Fruit fly (Drosophila melanogaster) whole organism, embryonic: ENCODE measurements around the gene fzy.

ENCODE experiments used
- Bdp1 ChIP-seq: fragments of 200-800 bp; sonication (Bioruptor generic); optimal IDR thresholded peaks from 3 replicates; lab custom pipeline; 2016; ENCODE audit warnings: missing biosample characterization, missing genetic modification characterization
- CG10267 ChIP-seq: fragments of 200-800 bp; sonication (Bioruptor generic); optimal IDR thresholded peaks from 2 replicates; lab custom pipeline; 2018; ENCODE audit warnings: missing biosample characterization, mild to moderate bottlenecking, missing genetic modification characterization, moderate library complexity
- CG10462 ChIP-seq: fragments of 200-800 bp; sonication (Bioruptor generic); optimal IDR thresholded peaks from 2 replicates; lab custom pipeline; 2016; ENCODE audit warnings: missing biosample characterization, missing genetic modification characterization
- CG10565 ChIP-seq: fragments of 200-800 bp; sonication (Bioruptor generic); optimal IDR thresholded peaks from 3 replicates; lab custom pipeline; 2016; ENCODE audit warnings: missing biosample characterization, mild to moderate bottlenecking, missing genetic modification characterization
- CG10979 ChIP-seq: fragments of 200-800 bp; sonication (Bioruptor generic); optimal IDR thresholded peaks from 2 replicates; lab custom pipeline; 2018; ENCODE audit warnings: missing biosample characterization, mild to moderate bottlenecking, missing genetic modification characterization, moderate library complexity
- CG11398 ChIP-seq: fragments of 200-800 bp; sonication (Bioruptor generic); optimal IDR thresholded peaks from 2 replicates; lab custom pipeline; 2016; ENCODE audit warnings: missing biosample characterization, missing genetic modification characterization
- CG11456 ChIP-seq: fragments of 200-800 bp; sonication (Bioruptor generic); IDR thresholded peaks from 3 replicates; pipeline ENCODE4 v1.3.6; 2022; ENCODE audit warnings: missing biosample characterization, missing genetic modification characterization
- CG12942 ChIP-seq: fragments of 200-800 bp; sonication (Bioruptor generic); optimal IDR thresholded peaks from 3 replicates; lab custom pipeline; 2016; ENCODE audit warnings: missing biosample characterization, missing genetic modification characterization
- CG13123 ChIP-seq: fragments of 200-800 bp; sonication (Bioruptor generic); optimal IDR thresholded peaks from 2 replicates; lab custom pipeline; 2016; ENCODE audit warnings: missing biosample characterization, missing genetic modification characterization
- CG14710 ChIP-seq: fragments of 200-800 bp; sonication (Bioruptor generic); optimal IDR thresholded peaks from 3 replicates; lab custom pipeline; 2019; ENCODE audit warnings: missing biosample characterization, mild to moderate bottlenecking, missing genetic modification characterization, moderate library complexity
- CG17328 ChIP-seq: fragments of 200-800 bp; sonication (Bioruptor generic); IDR thresholded peaks from 2 replicates; pipeline ENCODE4 v1.3.6; 2022; ENCODE audit warnings: missing biosample characterization, missing genetic modification characterization
- CG17568 ChIP-seq: fragments of 200-800 bp; sonication (Bioruptor generic); optimal IDR thresholded peaks from 2 replicates; lab custom pipeline; 2018; ENCODE audit warnings: missing biosample characterization, mild to moderate bottlenecking, missing genetic modification characterization, moderate library complexity
- CG2678 ChIP-seq: fragments of 200-800 bp; sonication (Bioruptor generic); optimal IDR thresholded peaks from 3 replicates; lab custom pipeline; 2019; ENCODE audit warnings: missing biosample characterization, mild to moderate bottlenecking, missing genetic modification characterization, moderate library complexity
- CG31365 ChIP-seq: fragments of 200-800 bp; sonication (Bioruptor generic); optimal IDR thresholded peaks from 2 replicates; lab custom pipeline; 2018; ENCODE audit warnings: missing biosample characterization, mild to moderate bottlenecking, missing genetic modification characterization
- CG32532 ChIP-seq: fragments of 200-800 bp; sonication (Bioruptor generic); IDR thresholded peaks from 2 replicates; pipeline ENCODE4 v1.3.6; 2022; ENCODE audit warnings: missing biosample characterization, missing genetic modification characterization
- CG3407 ChIP-seq: fragments of 200-800 bp; sonication (Bioruptor generic); optimal IDR thresholded peaks from 2 replicates; lab custom pipeline; 2018; ENCODE audit warnings: missing biosample characterization, mild to moderate bottlenecking, missing genetic modification characterization
- CG3838 ChIP-seq: fragments of 200-800 bp; sonication (Bioruptor generic); optimal IDR thresholded peaks from 3 replicates; lab custom pipeline; 2016; ENCODE audit warnings: missing biosample characterization, missing genetic modification characterization
- CG6272 ChIP-seq: fragments of 200-800 bp; sonication (Bioruptor generic); IDR thresholded peaks from 2 replicates; pipeline ENCODE4 v1.3.6; 2022; ENCODE audit warnings: missing biosample characterization, missing genetic modification characterization
- CG6854 ChIP-seq: fragments of 200-800 bp; sonication (Bioruptor generic); optimal IDR thresholded peaks from 3 replicates; lab custom pipeline; 2017; ENCODE audit warnings: missing biosample characterization, mild to moderate bottlenecking, missing genetic modification characterization
- CG7556 ChIP-seq: fragments of 200-800 bp; sonication (Bioruptor generic); optimal IDR thresholded peaks from 2 replicates; lab custom pipeline; 2017; ENCODE audit warnings: missing biosample characterization, mild to moderate bottlenecking, missing genetic modification characterization
- CG7928 ChIP-seq: fragments of 200-800 bp; sonication (Bioruptor generic); optimal IDR thresholded peaks from 2 replicates; lab custom pipeline; 2017; ENCODE audit warnings: missing biosample characterization, mild to moderate bottlenecking, missing genetic modification characterization
- CG8290 ChIP-seq, 3 experiments: fragments of 200-800 bp; sonication (Bioruptor generic); optimal IDR thresholded peaks; 2 replicates each; lab custom pipeline; 2016 to 2019; ENCODE audit warnings: missing biosample characterization in 3 of 3, missing genetic modification characterization in 3 of 3, mild to moderate bottlenecking in 2 of 3, moderate library complexity in 1 of 3
- CG9817 ChIP-seq: fragments of 200-800 bp; sonication (Bioruptor generic); optimal IDR thresholded peaks from 2 replicates; lab custom pipeline; 2018; ENCODE audit warnings: missing biosample characterization, mild to moderate bottlenecking, missing genetic modification characterization, moderate library complexity
- D19A ChIP-seq: fragments of 200-800 bp; optimal IDR thresholded peaks from 3 replicates; lab custom pipeline; 2019; ENCODE audit warnings: missing biosample characterization, mild to moderate bottlenecking, missing genetic modification characterization, moderate library complexity
- Dip3 ChIP-seq: fragments of 200-800 bp; sonication (Bioruptor generic); optimal IDR thresholded peaks from 3 replicates; lab custom pipeline; 2016; ENCODE audit warnings: missing biosample characterization, missing genetic modification characterization
- Doc2 ChIP-seq: fragments of 200-800 bp; sonication (Bioruptor generic); IDR thresholded peaks from 2 replicates; pipeline ENCODE4 v1.3.6; 2022; ENCODE audit warnings: missing biosample characterization, missing genetic modification characterization
- Dp ChIP-seq: fragments of 200-800 bp; sonication (Bioruptor generic); optimal IDR thresholded peaks from 2 replicates; lab custom pipeline; 2018; ENCODE audit warnings: missing biosample characterization, mild to moderate bottlenecking, missing genetic modification characterization, moderate library complexity
- HLHmδ ChIP-seq: fragments of 200-800 bp; sonication (Bioruptor generic); optimal IDR thresholded peaks from 2 replicates; lab custom pipeline; 2018; ENCODE audit warnings: missing biosample characterization, mild to moderate bottlenecking, missing genetic modification characterization, moderate library complexity
- HmgD ChIP-seq: fragments of 200-800 bp; sonication (Bioruptor generic); optimal IDR thresholded peaks from 3 replicates; lab custom pipeline; 2016; ENCODE audit warnings: missing biosample characterization, missing genetic modification characterization
- HmgZ ChIP-seq: fragments of 200-800 bp; sonication (Bioruptor generic); optimal IDR thresholded peaks from 2 replicates; lab custom pipeline; 2018; ENCODE audit warnings: missing biosample characterization, mild to moderate bottlenecking, missing genetic modification characterization
- Hr51 ChIP-seq, 2 experiments: fragments of 200-800 bp; sonication (Bioruptor generic); optimal IDR thresholded peaks; 2 replicates in 1 of 2; 3 replicates in 1 of 2; lab custom pipeline; 2016 to 2018; ENCODE audit warnings: missing biosample characterization in 2 of 2, missing genetic modification characterization in 2 of 2, mild to moderate bottlenecking in 1 of 2, moderate library complexity in 1 of 2
- Lpt ChIP-seq: fragments of >200 bp; optimal IDR thresholded peaks from 2 replicates; lab custom pipeline; 2018; ENCODE audit warnings: missing biosample characterization, missing genetic modification characterization
- MESR4 ChIP-seq: fragments of 200-800 bp; sonication (Bioruptor generic); optimal IDR thresholded peaks from 2 replicates; lab custom pipeline; 2018; ENCODE audit warnings: missing biosample characterization, mild to moderate bottlenecking, missing genetic modification characterization, moderate library complexity
- NC2β ChIP-seq: fragments of 200-800 bp; sonication (Bioruptor generic); optimal IDR thresholded peaks from 2 replicates; lab custom pipeline; 2016; ENCODE audit warnings: missing biosample characterization, missing genetic modification characterization
- Rx ChIP-seq: fragments of 200-800 bp; sonication (Bioruptor generic); IDR thresholded peaks from 2 replicates; pipeline ENCODE4 v1.3.6; 2022; ENCODE audit warnings: missing biosample characterization, missing genetic modification characterization
- bbx ChIP-seq: fragments of 200-800 bp; sonication (Bioruptor generic); IDR thresholded peaks from 2 replicates; pipeline ENCODE4 v1.3.6; 2022; ENCODE audit warnings: missing biosample characterization, missing genetic modification characterization; ENCODE audit not compliant: partially characterized antibody
- bcd ChIP-seq: fragments of 200-800 bp; sonication (Bioruptor generic); optimal IDR thresholded peaks from 2 replicates; lab custom pipeline; 2017; ENCODE audit warnings: missing biosample characterization, mild to moderate bottlenecking, missing genetic modification characterization
- cato ChIP-seq: fragments of 200-800 bp; sonication (Bioruptor generic); optimal IDR thresholded peaks from 2 replicates; lab custom pipeline; 2016; ENCODE audit warnings: missing biosample characterization, missing genetic modification characterization, borderline replicate concordance
- chm ChIP-seq: fragments of 200-800 bp; sonication (Bioruptor generic); IDR thresholded peaks from 2 replicates; pipeline ENCODE4 v1.3.6; 2022; ENCODE audit warnings: missing biosample characterization, missing genetic modification characterization
- gsb ChIP-seq: fragments of 200-800 bp; sonication (Bioruptor generic); IDR thresholded peaks from 2 replicates; pipeline ENCODE4 v1.3.6; 2022; ENCODE audit warnings: missing biosample characterization, missing genetic modification characterization
- nerfin-1 ChIP-seq: fragments of 200-800 bp; sonication (Bioruptor generic); optimal IDR thresholded peaks from 3 replicates; lab custom pipeline; 2019; ENCODE audit warnings: missing biosample characterization, mild to moderate bottlenecking, missing genetic modification characterization, moderate library complexity
- otp ChIP-seq: fragments of 200-800 bp; sonication (Bioruptor generic); IDR thresholded peaks from 3 replicates; pipeline ENCODE4, ENCODE4 v1.3.6; 2022; ENCODE audit warnings: missing biosample characterization, missing genetic modification characterization
- pan ChIP-seq, 4 experiments: fragments of >200 bp in 3 of 4; fragments of 200-800 bp in 1 of 4; sonication (Bioruptor generic) in 1 of 4; optimal IDR thresholded peaks in 3 of 4; IDR thresholded peaks in 1 of 4; 2 replicates each; pipeline versions ENCODE4 v1.3.6 to Lab custom; 2017 to 2022; ENCODE audit warnings: missing biosample characterization in 2 of 4, missing genetic modification characterization in 2 of 4, mixed read lengths in 1 of 4
- psq ChIP-seq: fragments of 200-800 bp; sonication (Bioruptor generic); optimal IDR thresholded peaks from 2 replicates; lab custom pipeline; 2017; ENCODE audit warnings: missing biosample characterization, missing genetic modification characterization
- ranshi ChIP-seq: fragments of 200-800 bp; sonication (Bioruptor generic); IDR thresholded peaks from 2 replicates; pipeline ENCODE4 v1.3.6; 2022; ENCODE audit warnings: missing biosample characterization, missing genetic modification characterization
- run ChIP-seq: fragments of 200-800 bp; sonication (Bioruptor generic); optimal IDR thresholded peaks from 3 replicates; lab custom pipeline; 2018; ENCODE audit warnings: missing biosample characterization, mild to moderate bottlenecking, missing genetic modification characterization
- sens ChIP-seq: fragments of 200-800 bp; sonication (Bioruptor generic); peaks from one replicate; lab custom pipeline; 2016; ENCODE audit warnings: missing biosample characterization, missing genetic modification characterization
- slbo ChIP-seq: fragments of 200-800 bp; sonication (Bioruptor generic); IDR thresholded peaks from 2 replicates; pipeline ENCODE4 v1.3.6; 2022; ENCODE audit warnings: missing biosample characterization, missing genetic modification characterization

Gene fzy

dm6 chr2L:16269232-16270134, 41.3 kb upstream of the fzy start (continued):
- TF ChIP-seq slbo (GFP tag; lab: Robert Waterston, UW) (no peak), CG7928 (GFP tag; lab: Kevin White, UChicago) (no peak), CG3407 (peak; percentile 69), nerfin-1 (tag; lab: Kevin White, UChicago) (peak; percentile 67), CG17568 (GFP tag; lab: Kevin White, UChicago) (peak; percentile 94), CG2678 (tag; lab: Kevin White, UChicago) (peak; percentile 66), CG12942 (GFP tag; lab: Kevin White, UChicago) (no peak), bcd (GFP tag; lab: Kevin White, UChicago) (peak; percentile 56), Dip3 (no peak), CG7556 (GFP tag; lab: Kevin White, UChicago) (peak; percentile 24), CG13123 (GFP tag; lab: Kevin White, UChicago) (no peak), pan (optimal IDR thresholded peaks at IDR 0.05; lab: Kevin White, UChicago) (no peak), pan (GFP tag; optimal IDR thresholded peaks at IDR 0.05 in 1 of 2, IDR thresholded peaks at IDR 0.05 in 1 of 2) (no peak), Dp (peak; percentile 24), ranshi (GFP tag; lab: Robert Waterston, UW) (no peak), MESR4 (GFP tag; lab: Kevin White, UChicago) (no peak), Doc2 (GFP tag; lab: Robert Waterston, UW) (no peak), CG31365 (tag; lab: Kevin White, UChicago) (peak; percentile 88), CG6272 (GFP tag; lab: Robert Waterston, UW) (no peak), Lpt (GFP tag; lab: Kevin White, UChicago) (no peak), CG8290 (GFP tag; optimal IDR thresholded peaks at IDR 0.05; lab: Kevin White, UChicago) (peak; percentile 42), CG8290 (tag; optimal IDR thresholded peaks at IDR 0.05; lab: Kevin White, UChicago) (peak; percentile 71 to 78), otp (GFP tag; lab: Robert Waterston, UW) (no peak), HmgD (peak; percentile 45), CG11456 (GFP tag; lab: Robert Waterston, UW) (no peak), CG9817 (tag; lab: Kevin White, UChicago) (no peak), D19A (tag; lab: Kevin White, UChicago) (peak; percentile 15), Rx (GFP tag; lab: Robert Waterston, UW) (no peak), sens (GFP tag; lab: Kevin White, UChicago) (peak; percentile 84), HmgZ (tag; lab: Kevin White, UChicago) (peak; percentile 75), CG10462 (GFP tag; lab: Kevin White, UChicago) (no peak), gsb (GFP tag; lab: Robert Waterston, UW) (no peak), CG10267 (tag; lab: Kevin White, UChicago) (peak; percentile 64), CG17328 (GFP tag; lab: Robert Waterston, UW) (no peak), Hr51 (GFP tag; optimal IDR thresholded peaks at IDR 0.05; lab: Kevin White, UChicago) (peak in 1 of 2 experiments; percentile 67), psq (GFP tag; lab: Kevin White, UChicago) (peak; percentile 16), CG3838 (peak; percentile 99), CG11398 (GFP tag; lab: Kevin White, UChicago) (peak; percentile 44), CG32532 (GFP tag; lab: Robert Waterston, UW) (no peak), run (tag; lab: Kevin White, UChicago) (peak; percentile 59), Bdp1 (no peak), CG10979 (tag; lab: Kevin White, UChicago) (peak; percentile 36), NC2β (GFP tag; lab: Kevin White, UChicago) (peak; percentile 63), CG14710 (tag; lab: Kevin White, UChicago) (peak; percentile 25), CG10565 (GFP tag; lab: Kevin White, UChicago) (no peak), bbx (GFP tag; lab: Robert Waterston, UW) (no peak), chm (GFP tag; lab: Robert Waterston, UW) (no peak), HLHmδ (GFP tag; lab: Kevin White, UChicago) (peak; percentile 92), CG6854 (GFP tag; lab: Kevin White, UChicago) (peak; percentile 96), cato (GFP tag; lab: Kevin White, UChicago) (no peak)
